Worm (Caenorhabditis elegans) whole organism, L2 larva: ENCODE measurements around the gene srx-38.

Experiments used
- R02D3.7 ChIP-seq: fragments of 150-350 bp; optimal IDR thresholded peaks from 2 replicates; lab custom pipeline; 2014; ENCODE audit warnings: missing biosample characterization, missing genetic modification characterization
- ama-1 ChIP-seq: fragments of 150-350 bp; optimal IDR thresholded peaks from 2 replicates; lab custom pipeline; 2018; ENCODE audit warnings: inconsistent platforms
- elt-3 ChIP-seq: sonication (generic microtip); optimal IDR thresholded peaks from 2 replicates; lab custom pipeline; 2017; ENCODE audit warnings: missing biosample characterization, missing genetic modification characterization
- lin-13 ChIP-seq: fragments of 150-350 bp; optimal IDR thresholded peaks from 2 replicates; lab custom pipeline; 2014; ENCODE audit warnings: missing biosample characterization, missing genetic modification reagents, missing genetic modification characterization
- lin-39 ChIP-seq: fragments of 150-350 bp; optimal IDR thresholded peaks from 2 replicates; lab custom pipeline; 2014; ENCODE audit warnings: missing biosample characterization, missing genetic modification reagents, missing genetic modification characterization
- mab-5 ChIP-seq: fragments of 150-350 bp; optimal IDR thresholded peaks from 2 replicates; lab custom pipeline; 2014; ENCODE audit warnings: missing biosample characterization, missing genetic modification characterization
- nhr-11 ChIP-seq: fragments of 150-350 bp; optimal IDR thresholded peaks from 2 replicates; lab custom pipeline; 2014; ENCODE audit warnings: missing biosample characterization, missing genetic modification characterization
- nhr-12 ChIP-seq: fragments of 150-350 bp; optimal IDR thresholded peaks from 2 replicates; lab custom pipeline; 2014; ENCODE audit warnings: missing biosample characterization, missing genetic modification characterization
- nhr-25 ChIP-seq: fragments of 150-350 bp; sonication (generic microtip); optimal IDR thresholded peaks from 3 replicates; lab custom pipeline; 2014; ENCODE audit warnings: missing biosample characterization, missing genetic modification characterization
- skn-1 ChIP-seq: sonication (generic microtip); optimal IDR thresholded peaks from 2 replicates; lab custom pipeline; 2017; ENCODE audit warnings: missing biosample characterization, missing genetic modification characterization
- snpc-4 ChIP-seq: fragments of 150-350 bp; optimal IDR thresholded peaks from 2 replicates; lab custom pipeline; 2014; ENCODE audit warnings: missing biosample characterization, missing genetic modification characterization
- unc-39 ChIP-seq: fragments of 150-350 bp; optimal IDR thresholded peaks from 2 replicates; lab custom pipeline; 2014; ENCODE audit warnings: missing biosample characterization, missing genetic modification characterization
- unc-62 ChIP-seq: fragments of 150-350 bp; optimal IDR thresholded peaks from 2 replicates; lab custom pipeline; 2014; ENCODE audit warnings: missing biosample characterization, missing genetic modification reagents, missing genetic modification characterization
- ztf-11 ChIP-seq: sonication (generic microtip); optimal IDR thresholded peaks from 2 replicates; lab custom pipeline; 2017; ENCODE audit warnings: missing biosample characterization, missing genetic modification characterization

- TF ChIP-seq unc-62 (GFP tag; lab: Kevin White, UChicago) (no peak), elt-3 (tag; lab: Kevin White, UChicago) (no peak), ama-1 (no peak), ztf-11 (no peak), lin-13 (GFP tag; lab: Kevin White, UChicago) (no peak), snpc-4 (tag; lab: Kevin White, UChicago) (no peak), mab-5 (tag; lab: Kevin White, UChicago) (no peak), lin-39 (tag; lab: Kevin White, UChicago) (no peak), unc-39 (no peak), nhr-11 (tag; lab: Kevin White, UChicago) (no peak), nhr-25 (tag; lab: Kevin White, UChicago) (no peak), nhr-12 (no peak), R02D3.7 (tag; lab: Kevin White, UChicago) (no peak), skn-1 (tag; lab: Kevin White, UChicago) (no peak)
These were observed 2.2 kb upstream of the srx-38 start, which contains the start of gene srx-39 for ce11 chrV:5157660-5158059.
